Fruit fly (Drosophila melanogaster) Kc167 (cell line): ENCODE data around the gene CG42366.

Source experiments
- h ChIP-seq: fragments of >200 bp; optimal IDR thresholded peaks from 3 replicates; lab custom pipeline; 2018; ENCODE audit warnings: missing external identifiers
- insv ChIP-seq: fragments of >200 bp; optimal IDR thresholded peaks from 3 replicates; lab custom pipeline; 2018; ENCODE audit warnings: missing external identifiers
- psq ChIP-seq: fragments of >200 bp; optimal IDR thresholded peaks from 2 replicates; lab custom pipeline; 2017; ENCODE audit warnings: missing external identifiers
- ttk ChIP-seq: sonication (Bioruptor generic); optimal IDR thresholded peaks from 2 replicates; lab custom pipeline; 2017; ENCODE audit warnings: missing external identifiers

- TF ChIP-seq ttk (no peak), insv (lab: Kevin White, UChicago) (no peak), h (lab: Kevin White, UChicago) (no peak), psq (lab: Kevin White, UChicago) (no peak)
Observed at dm6 chr2L:9911783-9912182, 13.2 kb upstream of the CG42366 start.
